Worm (Caenorhabditis elegans): ENCODE results near the gene slc-46A.

slc-46A gene

DNA sequence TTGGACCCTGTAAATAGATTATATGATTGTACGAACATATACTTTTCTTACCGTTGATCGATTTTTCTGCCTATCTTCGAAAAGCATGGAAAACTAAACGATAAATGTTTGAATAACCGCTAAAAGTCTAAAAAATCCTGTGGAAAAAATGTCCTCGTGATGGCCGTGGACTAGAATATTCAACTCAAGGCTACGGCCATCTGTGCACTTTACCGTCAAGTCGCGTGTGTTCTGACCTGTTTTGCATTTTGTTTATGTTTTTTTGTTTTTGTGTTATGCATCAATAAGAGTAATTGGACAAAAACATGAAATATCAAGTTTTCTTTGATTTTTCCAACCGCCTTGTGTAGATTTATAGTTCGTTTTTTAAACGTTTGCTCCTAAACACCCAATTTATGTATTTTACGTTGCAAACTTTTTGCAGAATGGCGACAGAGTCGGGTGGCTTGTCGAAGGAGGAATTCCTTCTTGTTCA is 45.1 kb downstream of the slc-46A start, which contains the start of the genes hda-6 and F41H10.4 (continued):
- peak; percentile 67; the same call in 1 of the 2 replicates for TF ChIP-seq snpc-1.2 (GFP tag; IDR thresholded peaks at IDR 0.05)
- TF ChIP-seq egl-43 (GFP tag; IDR thresholded peaks at IDR 0.05), result no peak
- TF ChIP-seq madf-9 (GFP tag; conservative IDR thresholded peaks at IDR 0.05), result 0 out of 2 replicates have a peak, but pooled peaks have one; percentile 38
- no peak for TF ChIP-seq tra-1 (GFP tag; IDR thresholded peaks at IDR 0.05)
- TF ChIP-seq aha-1 (tag), result peak; percentile 22
- no peak for TF ChIP-seq ama-1 (optimal IDR thresholded peaks at IDR 0.05)
- TF ChIP-seq ceh-62 (tag; optimal IDR thresholded peaks at IDR 0.05), result no peak
- TF ChIP-seq vab-7 (GFP tag; IDR thresholded peaks at IDR 0.05), result no peak
- no peak for TF ChIP-seq lim-7 (GFP tag; IDR thresholded peaks at IDR 0.05)
- TF ChIP-seq rbr-2 (tag; optimal IDR thresholded peaks at IDR 0.05), result peak; percentile 34
- TF ChIP-seq daf-12 (tag; optimal IDR thresholded peaks at IDR 0.05), result no peak
- peak; percentile 89 for TF ChIP-seq dpl-1 (GFP tag; optimal IDR thresholded peaks at IDR 0.05)
- no peak for TF ChIP-seq nhr-42 (GFP tag; IDR thresholded peaks at IDR 0.05)
- TF ChIP-seq unc-62 (GFP tag; optimal IDR thresholded peaks at IDR 0.05 in 1 of 2), result peak in 1 of 2 experiments; percentile 81
- TF ChIP-seq unc-62 (tag; optimal IDR thresholded peaks at IDR 0.05), result no peak
- TF ChIP-seq daf-8 (GFP tag; IDR thresholded peaks at IDR 0.05), result no peak
- TF ChIP-seq zfp-3 (GFP tag; conservative IDR thresholded peaks at IDR 0.05), result no peak
- TF ChIP-seq saeg-2 (GFP tag; IDR thresholded peaks at IDR 0.05), result no peak
- TF ChIP-seq dmd-6 (GFP tag; IDR thresholded peaks at IDR 0.05), result peak; percentile 35
- no peak for TF ChIP-seq zag-1 (tag; optimal IDR thresholded peaks at IDR 0.05)
- no peak for TF ChIP-seq mxl-2 (GFP tag; conservative IDR thresholded peaks at IDR 0.05)
- no peak for TF ChIP-seq nhr-48 (tag; optimal IDR thresholded peaks at IDR 0.05)
- TF ChIP-seq snpc-4 (tag; optimal IDR thresholded peaks at IDR 0.05), result no peak
- TF ChIP-seq sdz-12 (GFP tag; optimal IDR thresholded peaks at IDR 0.05), result no peak
- no peak for TF ChIP-seq tag-97 (GFP tag; IDR thresholded peaks at IDR 0.05)
- 0 out of 2 replicates have a peak, but pooled peaks have one; percentile 27 for TF ChIP-seq arid-1 (GFP tag; conservative IDR thresholded peaks at IDR 0.05)
- TF ChIP-seq ceh-44 (GFP tag; IDR thresholded peaks at IDR 0.05), result no peak
- no peak for TF ChIP-seq F49E8.2 (tag; optimal IDR thresholded peaks at IDR 0.05; ENCODE audit: borderline replicate concordance)
- TF ChIP-seq unc-130 (GFP tag; optimal IDR thresholded peaks at IDR 0.05), result peak; percentile 85
- TF ChIP-seq unc-39 (tag; optimal IDR thresholded peaks at IDR 0.05), result no peak
- no peak for TF ChIP-seq nhr-76 (tag; optimal IDR thresholded peaks at IDR 0.05)
- peak; percentile 72 for TF ChIP-seq hlh-11 (tag; optimal IDR thresholded peaks at IDR 0.05)
- TF ChIP-seq nhr-102 (tag; optimal IDR thresholded peaks at IDR 0.05), result peak; percentile 9
- no peak for TF ChIP-seq nhr-111 (GFP tag; optimal IDR thresholded peaks at IDR 0.05)
- TF ChIP-seq attf-4 (tag; optimal IDR thresholded peaks at IDR 0.05), result no peak
- TF ChIP-seq zip-2 (tag; optimal IDR thresholded peaks at IDR 0.05), result no peak
- TF ChIP-seq spr-3 (GFP tag; optimal IDR thresholded peaks at IDR 0.05), result no peak
- no peak for TF ChIP-seq nhr-41 (GFP tag; IDR thresholded peaks at IDR 0.05)
- TF ChIP-seq ctbp-1 (GFP tag; IDR thresholded peaks at IDR 0.05), result no peak
- TF ChIP-seq lsy-2 (tag; optimal IDR thresholded peaks at IDR 0.05), result peak in 1 of 2 experiments; percentile 91
- TF ChIP-seq lin-38 (GFP tag; IDR thresholded peaks at IDR 0.05), result peak; percentile 79
- TF ChIP-seq Y48G9A.11 (GFP tag; IDR thresholded peaks at IDR 0.05), result no peak
- no peak for TF ChIP-seq lir-3 (tag; optimal IDR thresholded peaks at IDR 0.05)
- TF ChIP-seq ZK337.2 (GFP tag; IDR thresholded peaks at IDR 0.05), result peak; percentile 40; the same call in 1 of the 2 replicates
- TF ChIP-seq hmg-1.1 (GFP tag; IDR thresholded peaks at IDR 0.05), result no peak
- no peak for TF ChIP-seq fos-1 (tag; optimal IDR thresholded peaks at IDR 0.05)
- TF ChIP-seq F37D6.2 (tag; optimal IDR thresholded peaks at IDR 0.05), result no peak
- TF ChIP-seq ceh-82 (tag; optimal IDR thresholded peaks at IDR 0.05), result no peak
- TF ChIP-seq daf-19 (GFP tag; conservative IDR thresholded peaks at IDR 0.05), result no peak
- no peak for TF ChIP-seq set-16 (GFP tag; IDR thresholded peaks at IDR 0.05)
- peak; percentile 38; the same call in 1 of the 2 replicates for TF ChIP-seq T26A8.4 (GFP tag; IDR thresholded peaks at IDR 0.05)
- TF ChIP-seq lin-15B (tag; optimal IDR thresholded peaks at IDR 0.05), result peak; percentile 41
- TF ChIP-seq dmd-8 (GFP tag; IDR thresholded peaks at IDR 0.05), result no peak

Measured in whole organism, L4 larva.